Worm (Caenorhabditis elegans) whole organism, L1 larva: Measurements from ENCODE around the gene F57A8.6.

Experiments used
- C16A3.4 ChIP-seq: fragments of 150-350 bp; optimal IDR thresholded peaks from 2 replicates; lab custom pipeline; 2014; ENCODE audit warnings: missing biosample characterization, missing genetic modification characterization
- C34B4.2 ChIP-seq: sonication (generic microtip); optimal IDR thresholded peaks from 2 replicates; lab custom pipeline; 2017; ENCODE audit warnings: mild to moderate bottlenecking, missing genetic modification characterization, missing compliant biosample characterization
- F16B12.6 ChIP-seq: fragments of 150-350 bp; optimal IDR thresholded peaks from 2 replicates; lab custom pipeline; 2014; ENCODE audit warnings: missing biosample characterization, missing genetic modification characterization
- Y116A8C.19 ChIP-seq: sonication (generic microtip); optimal IDR thresholded peaks from 2 replicates; lab custom pipeline; 2016; ENCODE audit warnings: missing compliant biosample characterization, missing genetic modification characterization, borderline replicate concordance
- aha-1 ChIP-seq: fragments of 150-350 bp; optimal IDR thresholded peaks from 2 replicates; lab custom pipeline; 2014; ENCODE audit warnings: missing biosample characterization, missing genetic modification characterization
- aly-2 ChIP-seq: fragments of 150-350 bp; optimal IDR thresholded peaks from 2 replicates; lab custom pipeline; 2014; ENCODE audit warnings: missing biosample characterization, missing genetic modification characterization
- blmp-1 ChIP-seq: fragments of 150-350 bp; optimal IDR thresholded peaks from 2 replicates; lab custom pipeline; 2014; ENCODE audit warnings: missing biosample characterization, missing genetic modification characterization
- ceh-63 ChIP-seq: fragments of 200-800 bp; sonication (Bioruptor generic); optimal IDR thresholded peaks from 2 replicates; lab custom pipeline; 2018; ENCODE audit warnings: mild to moderate bottlenecking, missing genetic modification characterization, missing compliant biosample characterization
- ceh-8 ChIP-seq: fragments of 200-800 bp; sonication (Bioruptor generic); optimal IDR thresholded peaks from 2 replicates; lab custom pipeline; 2018; ENCODE audit warnings: mild to moderate bottlenecking, missing genetic modification characterization, moderate library complexity, missing compliant biosample characterization
- ceh-82 ChIP-seq, 3 experiments: fragments of 150-350 bp in 1 of 3; sonication (generic microtip) in 2 of 3; optimal IDR thresholded peaks; 2 replicates each; lab custom pipeline; 2014 to 2017; ENCODE audit warnings: missing biosample characterization in 3 of 3, missing genetic modification characterization in 3 of 3
- ceh-88 ChIP-seq: fragments of 200-800 bp; sonication (Bioruptor generic); IDR thresholded peaks from 2 replicates; pipeline ENCODE4 v1.3.6; 2022; ENCODE audit warnings: missing genetic modification characterization, missing compliant biosample characterization
- ceh-90 ChIP-seq: sonication (generic microtip); optimal IDR thresholded peaks from 2 replicates; lab custom pipeline; 2016; ENCODE audit warnings: missing genetic modification characterization, missing compliant biosample characterization
- dsc-1 ChIP-seq: sonication (generic microtip); optimal IDR thresholded peaks from 2 replicates; lab custom pipeline; 2016; ENCODE audit warnings: mild to moderate bottlenecking, missing genetic modification characterization, missing compliant biosample characterization
- efl-3 ChIP-seq: fragments of 200-800 bp; sonication (Bioruptor generic); optimal IDR thresholded peaks from 2 replicates; lab custom pipeline; 2018; ENCODE audit warnings: mild to moderate bottlenecking, missing genetic modification characterization, missing compliant biosample characterization
- egl-27 ChIP-seq, 2 experiments: fragments of 150-350 bp in 1 of 2; sonication (generic microtip); optimal IDR thresholded peaks; 3 replicates each; lab custom pipeline; 2017 to 2018; ENCODE audit warnings: missing biosample characterization in 2 of 2, missing genetic modification characterization in 2 of 2, missing genetic modification reagents in 2 of 2
- elt-2 ChIP-seq: sonication (generic microtip); optimal IDR thresholded peaks from 2 replicates; lab custom pipeline; 2016; ENCODE audit warnings: missing genetic modification characterization, mild to moderate bottlenecking, inconsistent platforms, missing compliant biosample characterization, missing genetic modification reagents
- elt-3 ChIP-seq, 6 experiments: fragments of 150-350 bp in 1 of 6; sonication (generic microtip); optimal IDR thresholded peaks; 2 replicates each; lab custom pipeline; 2017 to 2018; ENCODE audit warnings: missing biosample characterization in 6 of 6, missing genetic modification characterization in 6 of 6, inconsistent platforms in 1 of 6
- fkh-4 ChIP-seq: sonication (generic microtip); optimal IDR thresholded peaks from 2 replicates; lab custom pipeline; 2016; ENCODE audit warnings: missing compliant biosample characterization, missing genetic modification characterization, borderline replicate concordance
- fkh-8 ChIP-seq: sonication (generic microtip); optimal IDR thresholded peaks from 2 replicates; lab custom pipeline; 2016; ENCODE audit warnings: mild to moderate bottlenecking, missing genetic modification characterization, missing compliant biosample characterization
- fos-1 ChIP-seq: fragments of 150-350 bp; optimal IDR thresholded peaks from 2 replicates; lab custom pipeline; 2014; ENCODE audit warnings: missing biosample characterization, missing genetic modification characterization
- grh-1 ChIP-seq: fragments of 200-800 bp; sonication (Bioruptor generic); IDR thresholded peaks from 2 replicates; pipeline ENCODE4 v1.3.6; 2022; ENCODE audit warnings: missing genetic modification reagents, missing genetic modification characterization, missing compliant biosample characterization
- hlh-17 ChIP-seq: fragments of 200-800 bp; sonication (Bioruptor generic); optimal IDR thresholded peaks from 2 replicates; lab custom pipeline; 2018; ENCODE audit warnings: missing genetic modification characterization, mild to moderate bottlenecking, missing compliant biosample characterization, moderate library complexity, borderline replicate concordance
- hlh-4 ChIP-seq: sonication (generic microtip); optimal IDR thresholded peaks from 2 replicates; lab custom pipeline; 2016; ENCODE audit warnings: mild to moderate bottlenecking, missing genetic modification characterization, missing compliant biosample characterization
- hpl-2 ChIP-seq: fragments of 150-350 bp; optimal IDR thresholded peaks from 2 replicates; lab custom pipeline; 2014; ENCODE audit warnings: missing biosample characterization, missing genetic modification reagents, missing genetic modification characterization
- isw-1 ChIP-seq: fragments of 200-800 bp; sonication (Bioruptor generic); IDR thresholded peaks from 2 replicates; pipeline ENCODE4 v1.3.6; 2022; ENCODE audit warnings: missing genetic modification characterization, missing compliant biosample characterization
- jun-1 ChIP-seq: fragments of 150-350 bp; optimal IDR thresholded peaks from 2 replicates; lab custom pipeline; 2014; ENCODE audit warnings: missing biosample characterization, missing genetic modification reagents, missing genetic modification characterization
- lin-13 ChIP-seq: fragments of 150-350 bp; optimal IDR thresholded peaks from 2 replicates; lab custom pipeline; 2014; ENCODE audit warnings: missing biosample characterization, missing genetic modification reagents, missing genetic modification characterization
- lin-35 ChIP-seq, 2 experiments: fragments of 150-350 bp; optimal IDR thresholded peaks; 2 replicates each; lab custom pipeline; 2014; ENCODE audit warnings: missing biosample characterization in 2 of 2, missing genetic modification characterization in 2 of 2, missing genetic modification reagents in 2 of 2
- lir-3 ChIP-seq: sonication (generic microtip); optimal IDR thresholded peaks from 2 replicates; lab custom pipeline; 2016; ENCODE audit warnings: mild to moderate bottlenecking, missing genetic modification characterization, moderate library complexity, missing compliant biosample characterization; ENCODE audit not compliant: poor library complexity
- lsy-2 ChIP-seq, 2 experiments: fragments of 150-350 bp; optimal IDR thresholded peaks; 2 replicates each; lab custom pipeline; 2014; ENCODE audit warnings: missing biosample characterization in 2 of 2, missing genetic modification characterization in 2 of 2
- mab-9 ChIP-seq: fragments of 200-800 bp; sonication (Bioruptor generic); IDR thresholded peaks from 2 replicates; pipeline ENCODE4 v1.3.6; 2022; ENCODE audit warnings: missing genetic modification reagents, missing genetic modification characterization, missing compliant biosample characterization
- mdl-1 ChIP-seq, 2 experiments: fragments of 150-350 bp; optimal IDR thresholded peaks; 2 replicates each; lab custom pipeline; 2014 to 2017; ENCODE audit warnings: missing biosample characterization in 2 of 2, missing genetic modification characterization in 2 of 2, inconsistent platforms in 1 of 2
- mef-2 ChIP-seq: fragments of 150-350 bp; optimal IDR thresholded peaks from 2 replicates; lab custom pipeline; 2014; ENCODE audit warnings: missing biosample characterization, missing genetic modification characterization
- mep-1 ChIP-seq: fragments of 150-350 bp; optimal IDR thresholded peaks from 2 replicates; lab custom pipeline; 2014; ENCODE audit warnings: missing biosample characterization, missing genetic modification characterization
- nhr-19 ChIP-seq: fragments of 200-800 bp; sonication (Bioruptor generic); conservative IDR thresholded peaks from 2 replicates; pipeline ENCODE4 v1.3.6; 2022; ENCODE audit warnings: missing genetic modification characterization, missing compliant biosample characterization
- nhr-20 ChIP-seq: sonication (generic microtip); optimal IDR thresholded peaks from 2 replicates; lab custom pipeline; 2016; ENCODE audit warnings: mild to moderate bottlenecking, missing genetic modification characterization, missing compliant biosample characterization
- nhr-28 ChIP-seq: fragments of 150-350 bp; optimal IDR thresholded peaks from 2 replicates; lab custom pipeline; 2014; ENCODE audit warnings: missing biosample characterization, missing genetic modification characterization
- nhr-71 ChIP-seq: sonication (generic microtip); optimal IDR thresholded peaks from 2 replicates; lab custom pipeline; 2016; ENCODE audit warnings: mild to moderate bottlenecking, missing genetic modification characterization, moderate library complexity, missing compliant biosample characterization
- nhr-76 ChIP-seq: sonication (generic microtip); optimal IDR thresholded peaks from 2 replicates; lab custom pipeline; 2017; ENCODE audit warnings: missing biosample characterization, missing genetic modification characterization
- nhr-85 ChIP-seq: sonication (generic microtip); peaks from one replicate; lab custom pipeline; 2016; ENCODE audit warnings: missing genetic modification characterization, inconsistent platforms, missing compliant biosample characterization
- pag-3 ChIP-seq: sonication (generic microtip); optimal IDR thresholded peaks from 2 replicates; lab custom pipeline; 2017; ENCODE audit warnings: missing genetic modification characterization, mild to moderate bottlenecking, missing compliant biosample characterization, antibody characterized with exemption, borderline replicate concordance; ENCODE audit not compliant: insufficient read depth
- pax-3 ChIP-seq: fragments of 200-800 bp; sonication (Bioruptor generic); optimal IDR thresholded peaks from 2 replicates; lab custom pipeline; 2018; ENCODE audit warnings: mild to moderate bottlenecking, missing genetic modification characterization, moderate library complexity, missing compliant biosample characterization
- rnt-1 ChIP-seq: sonication (generic microtip); optimal IDR thresholded peaks from 2 replicates; lab custom pipeline; 2016; ENCODE audit warnings: mild to moderate bottlenecking, missing genetic modification characterization, moderate library complexity, missing compliant biosample characterization
- snpc-4 ChIP-seq: fragments of 150-350 bp; optimal IDR thresholded peaks from 2 replicates; lab custom pipeline; 2014; ENCODE audit warnings: missing biosample characterization, missing genetic modification characterization
- snu-23 ChIP-seq: sonication (generic microtip); optimal IDR thresholded peaks from 2 replicates; lab custom pipeline; 2016; ENCODE audit warnings: missing genetic modification characterization, missing compliant biosample characterization
- swsn-7 ChIP-seq: sonication (generic microtip); optimal IDR thresholded peaks from 2 replicates; lab custom pipeline; 2016; ENCODE audit warnings: missing genetic modification characterization, missing compliant biosample characterization
- tbx-2 ChIP-seq: sonication (generic microtip); optimal IDR thresholded peaks from 2 replicates; lab custom pipeline; 2016; ENCODE audit warnings: missing genetic modification characterization, missing compliant biosample characterization
- tlp-1 ChIP-seq: fragments of 150-350 bp; optimal IDR thresholded peaks from 2 replicates; lab custom pipeline; 2014; ENCODE audit warnings: missing biosample characterization, missing genetic modification characterization
- unc-30 ChIP-seq: sonication (generic microtip); optimal IDR thresholded peaks from 2 replicates; lab custom pipeline; 2017; ENCODE audit warnings: missing biosample characterization, missing genetic modification characterization
- unc-86 ChIP-seq: sonication (generic microtip); optimal IDR thresholded peaks from 2 replicates; lab custom pipeline; 2016; ENCODE audit warnings: missing genetic modification characterization, missing compliant biosample characterization
- unc-98 ChIP-seq: fragments of 200-800 bp; sonication (Bioruptor generic); IDR thresholded peaks from 2 replicates; pipeline ENCODE4 v1.3.6; 2022; ENCODE audit warnings: missing genetic modification characterization, missing compliant biosample characterization
- vab-15 ChIP-seq: sonication (generic microtip); optimal IDR thresholded peaks from 2 replicates; lab custom pipeline; 2017; ENCODE audit warnings: missing genotype, mild to moderate bottlenecking, missing genetic modification characterization, missing compliant biosample characterization
- zip-4 ChIP-seq: fragments of 200-800 bp; sonication (Bioruptor generic); optimal IDR thresholded peaks from 2 replicates; lab custom pipeline; 2018; ENCODE audit warnings: mild to moderate bottlenecking, missing genetic modification characterization, moderate library complexity, missing compliant biosample characterization

Gene F57A8.6

DNA sequence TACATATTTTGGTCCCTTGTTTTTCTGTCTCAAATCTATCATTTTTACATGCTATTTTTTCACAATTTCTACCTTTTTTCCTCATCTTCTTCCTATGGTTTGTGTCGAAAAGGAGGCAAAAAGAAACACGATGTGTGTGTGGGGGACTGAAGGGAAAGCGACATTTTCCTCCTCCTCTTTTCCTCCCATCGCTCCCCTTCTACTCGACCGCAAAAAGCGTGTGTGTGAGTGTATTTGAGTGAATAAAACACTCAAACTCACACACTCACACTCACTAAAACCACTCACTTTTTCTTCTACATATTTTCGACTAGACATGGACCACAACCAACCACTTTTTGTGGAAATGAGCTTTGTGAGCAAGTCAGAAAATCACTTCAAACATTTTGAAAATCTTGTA is 32.2 kb downstream of the F57A8.6 start:
- TF ChIP-seq grh-1 (no peak), nhr-76 (tag; lab: Kevin White, UChicago) (no peak), pax-3 (tag; lab: Kevin White, UChicago) (no peak), fkh-8 (tag; lab: Kevin White, UChicago) (peak; percentile 47), ceh-88 (GFP tag; lab: Robert Waterston, UW) (no peak), C16A3.4 (tag; lab: Kevin White, UChicago) (no peak), swsn-7 (peak; percentile 22), mab-9 (GFP tag; lab: Robert Waterston, UW) (no peak), hpl-2 (GFP tag; lab: Kevin White, UChicago) (no peak), efl-3 (GFP tag; lab: Kevin White, UChicago) (no peak), dsc-1 (tag; lab: Kevin White, UChicago) (no peak), aha-1 (no peak), hlh-17 (GFP tag; lab: Kevin White, UChicago) (no peak), unc-86 (tag; lab: Kevin White, UChicago) (no peak), F16B12.6 (no peak), jun-1 (tag; lab: Kevin White, UChicago) (no peak), elt-2 (tag; lab: Kevin White, UChicago) (no peak), nhr-20 (tag; lab: Kevin White, UChicago) (peak; percentile 3), lin-13 (GFP tag; lab: Kevin White, UChicago) (no peak), snu-23 (GFP tag; lab: Kevin White, UChicago) (peak; percentile 31), nhr-28 (tag; lab: Kevin White, UChicago) (no peak), Y116A8C.19 (tag; lab: Kevin White, UChicago) (no peak), vab-15 (no peak), blmp-1 (tag; lab: Kevin White, UChicago) (peak; percentile 3), ceh-90 (tag; lab: Kevin White, UChicago) (no peak), tlp-1 (tag; lab: Kevin White, UChicago) (no peak), mdl-1 (tag; optimal IDR thresholded peaks at IDR 0.05; lab: Kevin White, UChicago) (no peak), rnt-1 (tag; lab: Kevin White, UChicago) (no peak), mef-2 (no peak), ceh-8 (GFP tag; lab: Kevin White, UChicago) (no peak), ceh-63 (GFP tag; lab: Kevin White, UChicago) (no peak), lir-3 (tag; lab: Kevin White, UChicago) (no peak), lin-35 (GFP tag; optimal IDR thresholded peaks at IDR 0.05; lab: Kevin White, UChicago) (peak in 1 of 2 experiments; percentile 4), isw-1 (GFP tag; lab: Robert Waterston, UW) (peak; percentile 8; the same call in 1 of the 2 replicates), pag-3 (tag; lab: Kevin White, UChicago) (no peak), snpc-4 (tag; lab: Kevin White, UChicago) (no peak), aly-2 (tag; lab: Kevin White, UChicago) (no peak), fos-1 (no peak), mep-1 (tag; lab: Kevin White, UChicago) (peak; percentile 21), ceh-82 (tag; optimal IDR thresholded peaks at IDR 0.05; lab: Kevin White, UChicago) (peak in 1 of 3 experiments; percentile 50), egl-27 (tag; optimal IDR thresholded peaks at IDR 0.05; lab: Kevin White, UChicago) (no peak), fkh-4 (tag; lab: Kevin White, UChicago) (no peak), zip-4 (no peak), hlh-4 (tag; lab: Kevin White, UChicago) (no peak), unc-98 (GFP tag; lab: Robert Waterston, UW) (no peak), nhr-71 (tag; lab: Kevin White, UChicago) (peak; percentile 34), nhr-85 (tag; lab: Kevin White, UChicago) (no peak), C34B4.2 (tag; lab: Kevin White, UChicago) (no peak), elt-3 (tag; optimal IDR thresholded peaks at IDR 0.05; lab: Kevin White, UChicago) (no peak), unc-30 (tag; lab: Kevin White, UChicago) (no peak), lsy-2 (tag; optimal IDR thresholded peaks at IDR 0.05; lab: Kevin White, UChicago) (peak; percentile 33 to 54), nhr-19 (no peak), tbx-2 (tag; lab: Kevin White, UChicago) (no peak)
